Worm (Caenorhabditis elegans) whole organism, L2 larva: ENCODE results near the gene col-78.

Experiments
- ZK546.5 ChIP-seq: sonication (generic microtip); optimal IDR thresholded peaks from 2 replicates; lab custom pipeline; 2017; ENCODE audit warnings: missing biosample characterization, missing genetic modification characterization
- egl-27 ChIP-seq: sonication (generic microtip); optimal IDR thresholded peaks from 3 replicates; lab custom pipeline; 2017; ENCODE audit warnings: missing biosample characterization, missing genetic modification reagents, missing genetic modification characterization
- elt-1 ChIP-seq: fragments of 150-350 bp; optimal IDR thresholded peaks from 2 replicates; lab custom pipeline; 2014; ENCODE audit warnings: missing biosample characterization, missing genetic modification characterization
- fos-1 ChIP-seq: fragments of 150-350 bp; optimal IDR thresholded peaks from 2 replicates; lab custom pipeline; 2014; ENCODE audit warnings: missing biosample characterization, missing genetic modification characterization
- gmeb-1 ChIP-seq: fragments of 150-350 bp; optimal IDR thresholded peaks from 2 replicates; lab custom pipeline; 2014; ENCODE audit warnings: missing biosample characterization, missing genetic modification characterization
- lin-11 ChIP-seq: fragments of 150-350 bp; sonication (generic microtip); optimal IDR thresholded peaks from 2 replicates; lab custom pipeline; 2014; ENCODE audit warnings: missing biosample characterization, missing genetic modification characterization, inconsistent platforms, mixed read lengths
- lsy-2 ChIP-seq, 2 experiments: fragments of 150-350 bp in 1 of 2; sonication (generic microtip) in 1 of 2; optimal IDR thresholded peaks; 2 replicates each; lab custom pipeline; 2014 to 2017; ENCODE audit warnings: missing biosample characterization in 2 of 2, missing genetic modification characterization in 2 of 2
- nhr-10 ChIP-seq: sonication (generic microtip); optimal IDR thresholded peaks from 2 replicates; lab custom pipeline; 2017; ENCODE audit warnings: missing biosample characterization, missing genetic modification characterization
- nhr-11 ChIP-seq: fragments of 150-350 bp; optimal IDR thresholded peaks from 2 replicates; lab custom pipeline; 2014; ENCODE audit warnings: missing biosample characterization, missing genetic modification characterization
- nhr-12 ChIP-seq: fragments of 150-350 bp; optimal IDR thresholded peaks from 2 replicates; lab custom pipeline; 2014; ENCODE audit warnings: missing biosample characterization, missing genetic modification characterization
- nhr-237 ChIP-seq: fragments of 150-350 bp; optimal IDR thresholded peaks from 2 replicates; lab custom pipeline; 2014; ENCODE audit warnings: missing biosample characterization, missing genetic modification characterization
- peb-1 ChIP-seq: fragments of 150-350 bp; optimal IDR thresholded peaks from 2 replicates; lab custom pipeline; 2014; ENCODE audit warnings: missing biosample characterization, missing genetic modification characterization
- snpc-4 ChIP-seq: fragments of 150-350 bp; optimal IDR thresholded peaks from 2 replicates; lab custom pipeline; 2014; ENCODE audit warnings: missing biosample characterization, missing genetic modification characterization
- unc-39 ChIP-seq: fragments of 150-350 bp; optimal IDR thresholded peaks from 2 replicates; lab custom pipeline; 2014; ENCODE audit warnings: missing biosample characterization, missing genetic modification characterization

DNA sequence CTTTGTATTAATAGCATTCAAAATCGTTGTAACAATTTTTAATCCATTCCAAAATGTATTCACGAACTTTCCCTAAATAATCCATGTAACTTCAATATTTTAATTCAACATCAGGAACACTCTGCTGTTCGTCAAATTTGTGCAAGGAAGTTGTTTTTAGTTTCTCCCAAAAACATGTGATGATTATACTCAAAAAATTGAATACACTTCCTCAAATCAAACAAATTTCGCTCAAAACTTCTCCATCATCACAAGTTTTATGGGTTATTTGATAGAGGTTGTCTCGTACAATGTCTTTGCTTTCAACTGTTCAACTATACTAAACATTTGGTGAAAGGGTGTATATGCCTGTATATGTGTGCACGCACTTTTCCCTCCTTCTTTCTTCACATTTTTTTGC lies 27.3 kb upstream of the col-78 start:
- TF ChIP-seq nhr-10: no peak
- TF ChIP-seq nhr-11 (tag; lab: Kevin White, UChicago): no peak
- TF ChIP-seq snpc-4: no peak
- TF ChIP-seq lsy-2 (tag; optimal IDR thresholded peaks at IDR 0.05; lab: Kevin White, UChicago): no peak
- TF ChIP-seq peb-1: no peak
- TF ChIP-seq egl-27 (tag; lab: Kevin White, UChicago): no peak
- no peak for TF ChIP-seq unc-39
- no peak for TF ChIP-seq elt-1
- TF ChIP-seq nhr-12: no peak
- TF ChIP-seq ZK546.5: no peak
- TF ChIP-seq nhr-237: no peak
- no peak for TF ChIP-seq lin-11
- TF ChIP-seq fos-1 (tag; lab: Kevin White, UChicago): peak; percentile 48
- no peak for TF ChIP-seq gmeb-1 (tag; lab: Kevin White, UChicago)
